Worm (Caenorhabditis elegans): Measurements from ENCODE around the gene K09D9.9.

ce11 chrV:4029627-4030026 lies 35.7 kb upstream of the K09D9.9 start:
- TF ChIP-seq nfya-2 (GFP tag; IDR thresholded peaks at IDR 0.05) (no peak), rcor-1 (GFP tag; IDR thresholded peaks at IDR 0.05) (no peak), snpc-1.3 (tag; optimal IDR thresholded peaks at IDR 0.05; ENCODE audit: insufficient read depth) (no peak)

Measured in whole organism, young adult.